Worm (Caenorhabditis elegans): Measurements from ENCODE around the gene F35E8.1.

Gene F35E8.1

DNA sequence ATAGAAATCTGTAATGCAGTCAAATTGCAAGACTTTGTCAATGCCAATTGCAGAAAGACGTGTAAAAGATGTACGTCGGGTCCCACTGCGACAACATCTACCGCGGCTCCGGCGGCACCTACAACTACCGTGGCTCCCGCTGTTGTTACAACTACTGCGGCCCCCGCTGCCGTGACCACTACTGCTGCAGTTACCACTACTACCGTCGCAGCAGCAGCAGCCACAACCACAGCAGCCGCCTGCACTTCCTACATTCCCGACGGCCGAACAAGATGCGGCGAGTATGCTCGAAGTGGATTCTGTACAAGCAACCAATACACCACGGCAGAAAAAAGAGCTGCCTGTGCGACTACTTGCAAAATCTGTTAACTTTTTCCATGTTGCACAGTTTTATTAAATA is 9.3 kb upstream of the F35E8.1 start:
- no peak for TF ChIP-seq hlh-13 (GFP tag; optimal IDR thresholded peaks at IDR 0.05)
- TF ChIP-seq pha-2 (tag; optimal IDR thresholded peaks at IDR 0.05): no peak
- TF ChIP-seq ceh-18 (tag; optimal IDR thresholded peaks at IDR 0.05): no peak
- TF ChIP-seq hlh-15 (tag; optimal IDR thresholded peaks at IDR 0.05): no peak
- no peak for TF ChIP-seq syd-9 (tag; optimal IDR thresholded peaks at IDR 0.05)
- TF ChIP-seq mec-3 (tag; optimal IDR thresholded peaks at IDR 0.05; ENCODE audit: borderline replicate concordance): no peak
- TF ChIP-seq ceh-45 (GFP tag; IDR thresholded peaks at IDR 0.05): no peak
- TF ChIP-seq F13H6.1 (tag; optimal IDR thresholded peaks at IDR 0.05): no peak

ce11 chrV:15913714-15914113 is 8.3 kb upstream of the F35E8.1 start, which contains the start of gene F35E8.7:
Gene F35E8.7, plus strand, starts transcription at chrV:15914014.
- TF ChIP-seq hlh-8 (tag; optimal IDR thresholded peaks at IDR 0.05): no peak
- TF ChIP-seq eyg-1 (tag; optimal IDR thresholded peaks at IDR 0.05): no peak
- TF ChIP-seq gmeb-2 (tag; optimal IDR thresholded peaks at IDR 0.05): no peak

DNA sequence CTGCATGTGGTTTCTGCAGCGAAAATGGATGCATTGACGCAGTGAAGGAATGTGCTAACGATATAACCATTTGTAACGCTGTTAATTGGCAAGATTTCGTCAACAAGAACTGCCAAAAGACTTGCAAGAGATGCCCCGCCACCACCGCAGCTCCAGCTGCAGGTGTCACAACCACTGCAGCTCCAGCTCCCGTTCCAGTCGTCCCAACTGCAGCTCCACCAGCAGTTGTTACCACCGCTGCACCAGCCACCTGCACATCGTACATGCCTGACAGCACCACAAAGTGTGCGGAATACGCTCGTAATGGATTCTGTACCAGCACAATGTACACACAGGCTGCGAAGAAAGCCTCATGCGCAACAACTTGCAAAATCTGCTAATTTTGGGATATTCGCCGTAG is 7.2 kb upstream of the F35E8.1 start:
- no peak for TF ChIP-seq unc-42 (tag; optimal IDR thresholded peaks at IDR 0.05)
- no peak for TF ChIP-seq elt-4 (tag; optimal IDR thresholded peaks at IDR 0.05)
- no peak for TF ChIP-seq ref-2 (tag; optimal IDR thresholded peaks at IDR 0.05)
- TF ChIP-seq ama-1 (optimal IDR thresholded peaks at IDR 0.05): no peak
- no peak for TF ChIP-seq ceh-6 (GFP tag; optimal IDR thresholded peaks at IDR 0.05)
- no peak for TF ChIP-seq syd-9 (tag; optimal IDR thresholded peaks at IDR 0.05)
- TF ChIP-seq pqm-1 (tag; optimal IDR thresholded peaks at IDR 0.05): no peak
- TF ChIP-seq dmd-4 (tag; optimal IDR thresholded peaks at IDR 0.05; ENCODE audit: borderline replicate concordance): no peak
- no peak for TF ChIP-seq ztf-16 (tag; optimal IDR thresholded peaks at IDR 0.05)
- no peak for TF ChIP-seq rnt-1 (tag; optimal IDR thresholded peaks at IDR 0.05)
- no peak for TF ChIP-seq lim-6 (tag; optimal IDR thresholded peaks at IDR 0.05)
- no peak for TF ChIP-seq sdc-2 (tag; optimal IDR thresholded peaks at IDR 0.05)
- no peak for TF ChIP-seq ceh-9 (tag; optimal IDR thresholded peaks at IDR 0.05)
- TF ChIP-seq tbx-7 (tag; optimal IDR thresholded peaks at IDR 0.05): no peak
- TF ChIP-seq T23F11.4 (GFP tag; optimal IDR thresholded peaks at IDR 0.05): no peak
- TF ChIP-seq F13H6.1 (tag; optimal IDR thresholded peaks at IDR 0.05): no peak
- no peak for TF ChIP-seq sox-2 (GFP tag; IDR thresholded peaks at IDR 0.05)
- TF ChIP-seq fax-1 (tag; optimal IDR thresholded peaks at IDR 0.05): no peak
- no peak for TF ChIP-seq unc-86 (tag; optimal IDR thresholded peaks at IDR 0.05)
- no peak for TF ChIP-seq K09A11.1 (tag; optimal IDR thresholded peaks at IDR 0.05; ENCODE audit: insufficient read depth)

- TF ChIP-seq ceh-2 (tag; optimal IDR thresholded peaks at IDR 0.05) (no peak), unc-55 (GFP tag; optimal IDR thresholded peaks at IDR 0.05) (no peak), gmeb-2 (tag; optimal IDR thresholded peaks at IDR 0.05) (no peak), T23F11.4 (GFP tag; optimal IDR thresholded peaks at IDR 0.05) (no peak), tbx-2 (tag; optimal IDR thresholded peaks at IDR 0.05) (no peak), elt-4 (tag; optimal IDR thresholded peaks at IDR 0.05) (no peak), ceh-24 (tag; optimal IDR thresholded peaks at IDR 0.05) (no peak), pag-3 (tag; optimal IDR thresholded peaks at IDR 0.05; ENCODE audit: borderline replicate concordance) (no peak), syd-9 (tag; optimal IDR thresholded peaks at IDR 0.05) (no peak), sdc-2 (tag; optimal IDR thresholded peaks at IDR 0.05) (no peak), pha-4 (tag; optimal IDR thresholded peaks at IDR 0.05) (no peak), npax-4 (tag; optimal IDR thresholded peaks at IDR 0.05) (no peak), ceh-48 (tag; optimal IDR thresholded peaks at IDR 0.05) (no peak)
These were observed 6.4 kb upstream of the F35E8.1 start, which contains the start of gene F35E8.6 for ce11 chrV:15911848-15912247. Gene F35E8.6, plus strand, starts transcription at chrV:15912148.

- TF ChIP-seq ceh-45 (GFP tag; IDR thresholded peaks at IDR 0.05) (no peak), hlh-8 (tag; optimal IDR thresholded peaks at IDR 0.05) (no peak), hlh-30 (tag; optimal IDR thresholded peaks at IDR 0.05; ENCODE audit: insufficient read depth) (no peak), dve-1 (tag; optimal IDR thresholded peaks at IDR 0.05) (no peak), fax-1 (tag; optimal IDR thresholded peaks at IDR 0.05) (no peak), nhr-232 (tag; optimal IDR thresholded peaks at IDR 0.05) (no peak), T23F11.4 (GFP tag; optimal IDR thresholded peaks at IDR 0.05) (no peak), npax-4 (tag; optimal IDR thresholded peaks at IDR 0.05) (no peak), C08G9.2 (tag; optimal IDR thresholded peaks at IDR 0.05) (no peak), ceh-34 (tag; optimal IDR thresholded peaks at IDR 0.05) (no peak), elt-4 (tag; optimal IDR thresholded peaks at IDR 0.05) (no peak), pax-1 (tag; optimal IDR thresholded peaks at IDR 0.05) (no peak)
These were observed 4.9 kb downstream of the F35E8.1 start for ce11 chrV:15900564-15900963.
